Fruit fly (Drosophila melanogaster) whole organism, embryonic: Measurements from ENCODE around the gene CG33721.

Source experiments
- Antp ChIP-seq: fragments of 200-800 bp; sonication (Bioruptor generic); optimal IDR thresholded peaks from 3 replicates; lab custom pipeline; 2016; ENCODE audit warnings: missing biosample characterization, missing genetic modification characterization
- CG10267 ChIP-seq: fragments of 200-800 bp; sonication (Bioruptor generic); optimal IDR thresholded peaks from 2 replicates; lab custom pipeline; 2018; ENCODE audit warnings: missing biosample characterization, mild to moderate bottlenecking, missing genetic modification characterization, moderate library complexity
- CG10366 ChIP-seq: fragments of 200-800 bp; sonication (Bioruptor generic); IDR thresholded peaks from 2 replicates; pipeline ENCODE4 v1.3.6; 2022; ENCODE audit warnings: missing biosample characterization, missing genetic modification characterization
- CG10543 ChIP-seq: fragments of 200-800 bp; sonication (Bioruptor generic); optimal IDR thresholded peaks from 3 replicates; lab custom pipeline; 2017; ENCODE audit warnings: missing biosample characterization, mild to moderate bottlenecking, missing genetic modification characterization, moderate library complexity
- CG10959 ChIP-seq: fragments of 200-800 bp; sonication (Bioruptor generic); IDR thresholded peaks from 2 replicates; pipeline ENCODE4 v1.3.6; 2022; ENCODE audit warnings: missing biosample characterization, missing genetic modification characterization
- CG11723 ChIP-seq: fragments of 200-800 bp; sonication (Bioruptor generic); optimal IDR thresholded peaks from 2 replicates; lab custom pipeline; 2017; ENCODE audit warnings: missing biosample characterization, mild to moderate bottlenecking, missing genetic modification characterization
- CG12659 ChIP-seq: fragments of 200-800 bp; sonication (Bioruptor generic); optimal IDR thresholded peaks from 3 replicates; lab custom pipeline; 2017; ENCODE audit warnings: mild to moderate bottlenecking, missing biosample characterization, missing genetic modification reagents, missing genetic modification characterization
- CG14860 ChIP-seq: fragments of 200-800 bp; sonication (Bioruptor generic); IDR thresholded peaks from 3 replicates; pipeline ENCODE4 v1.3.6; 2022; ENCODE audit warnings: missing biosample characterization, missing genetic modification characterization; ENCODE audit not compliant: partially characterized antibody
- CG1602 ChIP-seq: fragments of 200-800 bp; sonication (Bioruptor generic); optimal IDR thresholded peaks from 3 replicates; lab custom pipeline; 2016; ENCODE audit warnings: missing biosample characterization, missing genetic modification characterization
- CG18599 ChIP-seq: fragments of 200-800 bp; sonication (Bioruptor generic); optimal IDR thresholded peaks from 3 replicates; lab custom pipeline; 2017; ENCODE audit warnings: missing biosample characterization, missing genetic modification characterization, mild to moderate bottlenecking, moderate library complexity, missing genetic modification reagents
- CG18764 ChIP-seq: fragments of 200-800 bp; sonication (Bioruptor generic); optimal IDR thresholded peaks from 3 replicates; lab custom pipeline; 2016; ENCODE audit warnings: missing biosample characterization, missing genetic modification characterization
- CG2712 ChIP-seq: fragments of 200-800 bp; optimal IDR thresholded peaks from 3 replicates; lab custom pipeline; 2019; ENCODE audit warnings: missing biosample characterization, mild to moderate bottlenecking, missing genetic modification characterization, moderate library complexity
- CG31441 ChIP-seq: fragments of 200-800 bp; sonication (Bioruptor generic); IDR thresholded peaks from 2 replicates; pipeline ENCODE4 v1.3.6; 2022; ENCODE audit warnings: missing biosample characterization, missing genetic modification characterization
- CG32767 ChIP-seq: fragments of 200-800 bp; sonication (Bioruptor generic); IDR thresholded peaks from 2 replicates; pipeline ENCODE4 v1.3.6; 2022; ENCODE audit warnings: missing biosample characterization, missing genetic modification characterization
- CG32772 ChIP-seq: fragments of 200-800 bp; sonication (Bioruptor generic); IDR thresholded peaks from 2 replicates; pipeline ENCODE4 v1.3.6; 2022; ENCODE audit warnings: missing biosample characterization, missing genetic modification characterization
- CG4328 ChIP-seq: fragments of 200-800 bp; sonication (Bioruptor generic); optimal IDR thresholded peaks from 3 replicates; lab custom pipeline; 2017; ENCODE audit warnings: missing biosample characterization, missing genetic modification reagents, missing genetic modification characterization
- CG7928 ChIP-seq: fragments of 200-800 bp; sonication (Bioruptor generic); optimal IDR thresholded peaks from 2 replicates; lab custom pipeline; 2017; ENCODE audit warnings: missing biosample characterization, mild to moderate bottlenecking, missing genetic modification characterization
- CG8281 ChIP-seq: fragments of 200-800 bp; sonication (Bioruptor generic); optimal IDR thresholded peaks from 2 replicates; lab custom pipeline; 2018; ENCODE audit warnings: missing biosample characterization, mild to moderate bottlenecking, missing genetic modification characterization, moderate library complexity
- CG8290 ChIP-seq, 3 experiments: fragments of 200-800 bp; sonication (Bioruptor generic); optimal IDR thresholded peaks; 2 replicates each; lab custom pipeline; 2016 to 2019; ENCODE audit warnings: missing biosample characterization in 3 of 3, missing genetic modification characterization in 3 of 3, mild to moderate bottlenecking in 2 of 3, moderate library complexity in 1 of 3
- CG8478 ChIP-seq: fragments of >200 bp; optimal IDR thresholded peaks from 2 replicates; lab custom pipeline; 2018
- D ChIP-seq, 2 experiments: fragments of 200-800 bp in 1 of 2; fragments of >200 bp in 1 of 2; sonication (Bioruptor generic) in 1 of 2; optimal IDR thresholded peaks; 2 replicates in 1 of 2; 3 replicates in 1 of 2; lab custom pipeline; 2017; ENCODE audit warnings: mild to moderate bottlenecking in 1 of 2, missing biosample characterization in 1 of 2, missing genetic modification characterization in 1 of 2, missing genetic modification reagents in 1 of 2
- Dfd ChIP-seq, 2 experiments: fragments of >200 bp; optimal IDR thresholded peaks; 2 replicates each; lab custom pipeline; 2017; ENCODE audit warnings: missing biosample characterization in 2 of 2, missing genetic modification characterization in 2 of 2
- GATAe ChIP-seq: fragments of 200-800 bp; sonication (Bioruptor generic); conservative IDR thresholded peaks from 2 replicates; pipeline ENCODE4 v1.3.6; 2022; ENCODE audit warnings: missing biosample characterization, missing genetic modification characterization
- HmgD ChIP-seq: fragments of 200-800 bp; sonication (Bioruptor generic); optimal IDR thresholded peaks from 3 replicates; lab custom pipeline; 2016; ENCODE audit warnings: missing biosample characterization, missing genetic modification characterization
- Hr3 ChIP-seq: fragments of 200-800 bp; sonication (Bioruptor generic); optimal IDR thresholded peaks from 3 replicates; lab custom pipeline; 2016; ENCODE audit warnings: missing biosample characterization, missing genetic modification characterization
- Kr ChIP-seq: fragments of 200-800 bp; sonication (Bioruptor generic); optimal IDR thresholded peaks from 2 replicates; lab custom pipeline; 2017; ENCODE audit warnings: missing biosample characterization, mild to moderate bottlenecking, missing genetic modification characterization
- Max ChIP-seq: fragments of 200-800 bp; sonication (Bioruptor generic); optimal IDR thresholded peaks from 2 replicates; lab custom pipeline; 2016; ENCODE audit warnings: missing biosample characterization, mild to moderate bottlenecking, missing genetic modification characterization
- Myb ChIP-seq: fragments of 200-800 bp; sonication (Bioruptor generic); optimal IDR thresholded peaks from 2 replicates; lab custom pipeline; 2016; ENCODE audit warnings: missing biosample characterization, missing genetic modification characterization
- Rfx ChIP-seq: fragments of 200-800 bp; sonication (Bioruptor generic); IDR thresholded peaks from 2 replicates; pipeline ENCODE4 v1.3.6; 2022; ENCODE audit warnings: missing biosample characterization, missing genetic modification characterization
- Xrp1 ChIP-seq: fragments of 200-800 bp; sonication (Bioruptor generic); IDR thresholded peaks from 2 replicates; pipeline ENCODE4 v1.3.6; 2022; ENCODE audit warnings: missing biosample characterization, missing genetic modification characterization
- ac ChIP-seq: fragments of 200-800 bp; sonication (Bioruptor generic); optimal IDR thresholded peaks from 3 replicates; lab custom pipeline; 2017; ENCODE audit warnings: missing biosample characterization, mild to moderate bottlenecking, missing genetic modification characterization
- ato ChIP-seq: fragments of 200-800 bp; sonication (Bioruptor generic); IDR thresholded peaks from 2 replicates; pipeline ENCODE4 v1.3.6; 2022; ENCODE audit warnings: missing biosample characterization, missing genetic modification characterization; ENCODE audit not compliant: partially characterized antibody
- bbx ChIP-seq: fragments of 200-800 bp; sonication (Bioruptor generic); IDR thresholded peaks from 2 replicates; pipeline ENCODE4 v1.3.6; 2022; ENCODE audit warnings: missing biosample characterization, missing genetic modification characterization; ENCODE audit not compliant: partially characterized antibody
- cato ChIP-seq: fragments of 200-800 bp; sonication (Bioruptor generic); optimal IDR thresholded peaks from 2 replicates; lab custom pipeline; 2016; ENCODE audit warnings: missing biosample characterization, missing genetic modification characterization, borderline replicate concordance
- da ChIP-seq: fragments of 200-800 bp; sonication (Bioruptor generic); optimal IDR thresholded peaks from 2 replicates; lab custom pipeline; 2016; ENCODE audit warnings: missing biosample characterization, missing genetic modification characterization
- dm ChIP-seq: fragments of 200-800 bp; sonication (Bioruptor generic); optimal IDR thresholded peaks from 3 replicates; lab custom pipeline; 2016; ENCODE audit warnings: missing biosample characterization, missing genetic modification characterization
- hkb ChIP-seq, 2 experiments: fragments of 200-800 bp in 1 of 2; fragments of >200 bp in 1 of 2; sonication (Bioruptor generic) in 1 of 2; IDR thresholded peaks in 1 of 2; optimal IDR thresholded peaks in 1 of 2; 2 replicates each; pipeline versions ENCODE4 v1.3.6 to Lab custom; 2017 to 2022; ENCODE audit warnings: missing biosample characterization in 1 of 2, missing genetic modification characterization in 1 of 2
- inv ChIP-seq: fragments of 200-800 bp; sonication (Bioruptor generic); IDR thresholded peaks from 2 replicates; pipeline ENCODE4 v1.3.6; 2022; ENCODE audit warnings: missing biosample characterization, missing genetic modification characterization; ENCODE audit not compliant: partially characterized antibody
- kah ChIP-seq: fragments of 200-800 bp; sonication (Bioruptor generic); optimal IDR thresholded peaks from 2 replicates; lab custom pipeline; 2018; ENCODE audit warnings: missing biosample characterization, mild to moderate bottlenecking, missing genetic modification characterization
- klu ChIP-seq: fragments of 200-800 bp; sonication (Bioruptor generic); IDR thresholded peaks from 2 replicates; pipeline ENCODE4 v1.3.6; 2022; ENCODE audit warnings: missing biosample characterization, missing genetic modification characterization
- nmo ChIP-seq: fragments of 200-800 bp; sonication (Bioruptor generic); optimal IDR thresholded peaks from 2 replicates; lab custom pipeline; 2018; ENCODE audit warnings: missing biosample characterization, mild to moderate bottlenecking, missing genetic modification characterization, moderate library complexity
- peb ChIP-seq: fragments of 200-800 bp; sonication (Bioruptor generic); IDR thresholded peaks from 2 replicates; pipeline ENCODE4 v1.3.6; 2022; ENCODE audit warnings: missing biosample characterization, missing genetic modification characterization
- pho ChIP-seq: fragments of 200-800 bp; sonication (Bioruptor generic); optimal IDR thresholded peaks from 2 replicates; lab custom pipeline; 2016; ENCODE audit warnings: missing biosample characterization, missing genetic modification characterization
- sc ChIP-seq, 3 experiments: fragments of >200 bp in 2 of 3; fragments of 200-800 bp in 1 of 3; sonication (Bioruptor generic) in 1 of 3; optimal IDR thresholded peaks; 2 replicates in 2 of 3; 3 replicates in 1 of 3; lab custom pipeline; 2017; ENCODE audit warnings: mild to moderate bottlenecking in 1 of 3, missing biosample characterization in 1 of 3, missing genetic modification characterization in 1 of 3, missing genetic modification reagents in 1 of 3
- slp2 ChIP-seq: fragments of 200-800 bp; sonication (Bioruptor generic); optimal IDR thresholded peaks from 2 replicates; lab custom pipeline; 2016; ENCODE audit warnings: missing biosample characterization, missing genetic modification characterization
- so ChIP-seq: fragments of 200-800 bp; sonication (Bioruptor generic); IDR thresholded peaks from 3 replicates; pipeline ENCODE4 v1.3.6; 2022; ENCODE audit warnings: missing biosample characterization, missing genetic modification characterization
- vvl ChIP-seq: fragments of 200-800 bp; sonication (Bioruptor generic); IDR thresholded peaks from 2 replicates; pipeline ENCODE4 v1.3.6; 2022; ENCODE audit warnings: missing biosample characterization, missing genetic modification characterization

Gene CG33721

dm6 chr3R:22356464-22357410, 25.9 kb downstream of the CG33721 start, which contains the start of gene Sar1 (continued):
- TF ChIP-seq inv (peak; percentile 89), da (no peak), CG12659 (GFP tag; lab: Kevin White, UChicago) (peak; percentile 80), slp2 (GFP tag; lab: Kevin White, UChicago) (peak; percentile 3), CG11723 (no peak), CG10543 (GFP tag; lab: Kevin White, UChicago) (peak; percentile 48), ac (GFP tag; lab: Kevin White, UChicago) (no peak), Antp (GFP tag; lab: Kevin White, UChicago) (peak; percentile 33), CG4328 (GFP tag; lab: Kevin White, UChicago) (no peak), cato (GFP tag; lab: Kevin White, UChicago) (no peak), klu (GFP tag; lab: Robert Waterston, UW) (no peak), Myb (peak; percentile 74), CG32767 (GFP tag; lab: Robert Waterston, UW) (no peak), CG8281 (no peak), CG31441 (GFP tag; lab: Robert Waterston, UW) (no peak), nmo (GFP tag; lab: Kevin White, UChicago) (peak; percentile 84), sc (optimal IDR thresholded peaks at IDR 0.05; lab: Kevin White, UChicago) (no peak), sc (GFP tag; optimal IDR thresholded peaks at IDR 0.05; lab: Kevin White, UChicago) (no peak), CG1602 (GFP tag; lab: Kevin White, UChicago) (peak; percentile 12), CG8290 (GFP tag; optimal IDR thresholded peaks at IDR 0.05; lab: Kevin White, UChicago) (peak; percentile 55), CG8290 (tag; optimal IDR thresholded peaks at IDR 0.05; lab: Kevin White, UChicago) (peak in 1 of 2 experiments; percentile 92), ato (GFP tag; lab: Robert Waterston, UW) (peak; percentile 88), so (no peak), kah (GFP tag; lab: Kevin White, UChicago) (no peak), HmgD (GFP tag; lab: Kevin White, UChicago) (peak; percentile 88), peb (GFP tag; lab: Robert Waterston, UW) (no peak), Dfd (GFP tag; optimal IDR thresholded peaks at IDR 0.05; lab: Kevin White, UChicago) (peak in 1 of 2 experiments; percentile 16), CG14860 (GFP tag; lab: Robert Waterston, UW) (peak; percentile 81), CG18599 (GFP tag; lab: Kevin White, UChicago) (peak; percentile 24), CG10267 (tag; lab: Kevin White, UChicago) (peak; percentile 73), dm (GFP tag; lab: Kevin White, UChicago) (peak; percentile 59), Max (GFP tag; lab: Kevin White, UChicago) (no peak), CG18764 (no peak), CG10959 (GFP tag; lab: Robert Waterston, UW) (no peak), CG8478 (lab: Kevin White, UChicago) (peak; percentile 29), CG2712 (tag; lab: Kevin White, UChicago) (peak; percentile 68), bbx (peak; percentile 96), Hr3 (GFP tag; lab: Kevin White, UChicago) (peak; percentile 12), vvl (peak; percentile 72), GATAe (GFP tag; lab: Robert Waterston, UW) (no peak), pho (GFP tag; lab: Kevin White, UChicago) (peak; percentile 72), D (optimal IDR thresholded peaks at IDR 0.05; lab: Kevin White, UChicago) (peak; percentile 61), D (GFP tag; optimal IDR thresholded peaks at IDR 0.05; lab: Kevin White, UChicago) (no peak), Rfx (GFP tag; lab: Robert Waterston, UW) (peak; percentile 61), Kr (GFP tag; lab: Kevin White, UChicago) (no peak), Xrp1 (GFP tag; lab: Robert Waterston, UW) (no peak), CG10366 (no peak), CG32772 (GFP tag; lab: Robert Waterston, UW) (peak; percentile 55), hkb (optimal IDR thresholded peaks at IDR 0.05; lab: Kevin White, UChicago) (peak; percentile 56), hkb (GFP tag; IDR thresholded peaks at IDR 0.05; lab: Robert Waterston, UW) (no peak), CG7928 (GFP tag; lab: Kevin White, UChicago) (peak; percentile 97)
